Worm (Caenorhabditis elegans) whole organism, young adult: ENCODE data around the gene pfd-5.

Experiments
- C17E4.6 ChIP-seq: fragments of 200-800 bp; sonication (Bioruptor generic); IDR thresholded peaks from 2 replicates; pipeline ENCODE4 v1.3.6; 2022; ENCODE audit warnings: missing genetic modification reagents, missing genetic modification characterization, missing compliant biosample characterization
- D2030.7 ChIP-seq: fragments of 200-800 bp; sonication (Bioruptor generic); IDR thresholded peaks from 2 replicates; pipeline ENCODE4 v1.3.6; 2022; ENCODE audit warnings: missing genetic modification reagents, missing genetic modification characterization, missing compliant biosample characterization
- F23B12.7 ChIP-seq: sonication (generic microtip); optimal IDR thresholded peaks from 2 replicates; lab custom pipeline; 2017; ENCODE audit warnings: missing genetic modification characterization, mild to moderate bottlenecking, missing compliant biosample characterization, antibody characterized with exemption, moderate library complexity; ENCODE audit not compliant: insufficient read depth
- F49E8.2 ChIP-seq: sonication (generic microtip); optimal IDR thresholded peaks from 3 replicates; lab custom pipeline; 2017; ENCODE audit warnings: missing genetic modification characterization, mild to moderate bottlenecking, missing compliant biosample characterization, antibody characterized with exemption, moderate library complexity; ENCODE audit not compliant: insufficient read depth
- K11D2.4 ChIP-seq: fragments of 200-800 bp; sonication (Bioruptor generic); IDR thresholded peaks from 2 replicates; pipeline ENCODE4 v1.3.6; 2022; ENCODE audit warnings: missing genetic modification reagents, missing genetic modification characterization, missing compliant biosample characterization
- K12H6.12 ChIP-seq: fragments of 200-800 bp; sonication (Bioruptor generic); optimal IDR thresholded peaks from 2 replicates; lab custom pipeline; 2018; ENCODE audit warnings: mild to moderate bottlenecking, missing genetic modification characterization, missing compliant biosample characterization
- Y53G8AR.9 ChIP-seq: fragments of 200-800 bp; sonication (Bioruptor generic); conservative IDR thresholded peaks from 2 replicates; pipeline ENCODE4 v1.3.6; 2022; ENCODE audit warnings: missing genetic modification reagents, missing genetic modification characterization, missing compliant biosample characterization
- Y95B8A.8 ChIP-seq: fragments of 200-800 bp; sonication (Bioruptor generic); IDR thresholded peaks from 2 replicates; pipeline ENCODE4 v1.3.6; 2022; ENCODE audit warnings: missing genetic modification reagents, missing genetic modification characterization, missing compliant biosample characterization
- ZK185.1 ChIP-seq: sonication (generic microtip); optimal IDR thresholded peaks from 2 replicates; lab custom pipeline; 2016; ENCODE audit warnings: mild to moderate bottlenecking, missing genetic modification characterization, missing compliant biosample characterization; ENCODE audit not compliant: poor library complexity, severe bottlenecking
- akir-1 ChIP-seq: fragments of 200-800 bp; sonication (Bioruptor generic); optimal IDR thresholded peaks from 2 replicates; lab custom pipeline; 2018; ENCODE audit warnings: mild to moderate bottlenecking, missing genetic modification characterization, moderate library complexity, missing compliant biosample characterization
- ama-1 ChIP-seq, 3 experiments: fragments of 150-350 bp in 1 of 3; sonication (generic microtip) in 2 of 3; optimal IDR thresholded peaks; 2 replicates each; lab custom pipeline; 2014 to 2018; ENCODE audit warnings: missing biosample characterization in 2 of 3, missing genetic modification characterization in 2 of 3, missing genetic modification reagents in 2 of 3
- attf-5 ChIP-seq: fragments of 200-800 bp; sonication (Bioruptor generic); optimal IDR thresholded peaks from 2 replicates; lab custom pipeline; 2018; ENCODE audit warnings: mild to moderate bottlenecking, missing genetic modification characterization, missing compliant biosample characterization
- cebp-1 ChIP-seq, 2 experiments: fragments of 200-800 bp in 1 of 2; sonication (Bioruptor generic) in 1 of 2; sonication (generic microtip) in 1 of 2; IDR thresholded peaks in 1 of 2; optimal IDR thresholded peaks in 1 of 2; 2 replicates each; pipeline versions ENCODE4 v1.3.6 to Lab custom; 2017 to 2022; ENCODE audit warnings: missing compliant biosample characterization in 2 of 2, missing genetic modification characterization in 2 of 2, mild to moderate bottlenecking in 1 of 2, missing genetic modification reagents in 1 of 2, moderate library complexity in 1 of 2
- cebp-2 ChIP-seq: fragments of 200-800 bp; sonication (Bioruptor generic); IDR thresholded peaks from 2 replicates; pipeline ENCODE4 v1.3.6; 2022; ENCODE audit warnings: missing genetic modification characterization, missing compliant biosample characterization
- ceh-27 ChIP-seq: fragments of 200-800 bp; sonication (Bioruptor generic); optimal IDR thresholded peaks from 2 replicates; lab custom pipeline; 2018; ENCODE audit warnings: mild to moderate bottlenecking, missing genetic modification characterization, moderate library complexity, missing compliant biosample characterization
- ceh-79 ChIP-seq: sonication (generic microtip); optimal IDR thresholded peaks from 2 replicates; lab custom pipeline; 2017; ENCODE audit warnings: mild to moderate bottlenecking, missing genetic modification characterization, missing compliant biosample characterization
- ceh-91 ChIP-seq: fragments of 200-800 bp; sonication (Bioruptor generic); IDR thresholded peaks from 2 replicates; pipeline ENCODE4 v1.3.6; 2022; ENCODE audit warnings: missing genetic modification reagents, missing genetic modification characterization, missing compliant biosample characterization
- chd-7 ChIP-seq: sonication (generic microtip); optimal IDR thresholded peaks from 2 replicates; lab custom pipeline; 2016; ENCODE audit warnings: mild to moderate bottlenecking, missing genetic modification characterization, moderate library complexity, missing compliant biosample characterization
- dpl-1 ChIP-seq: fragments of 150-350 bp; optimal IDR thresholded peaks from 2 replicates; lab custom pipeline; 2014; ENCODE audit warnings: missing biosample characterization, missing genetic modification reagents, missing genetic modification characterization
- efl-1 ChIP-seq: fragments of 150-350 bp; optimal IDR thresholded peaks from 2 replicates; lab custom pipeline; 2014; ENCODE audit warnings: missing biosample characterization, missing genetic modification reagents, missing genetic modification characterization
- egrh-3 ChIP-seq: fragments of 200-800 bp; sonication (Bioruptor generic); IDR thresholded peaks from 2 replicates; pipeline ENCODE4 v1.3.6; 2022; ENCODE audit warnings: missing genetic modification reagents, missing genetic modification characterization, missing compliant biosample characterization
- lag-1 ChIP-seq: fragments of 200-800 bp; sonication (Bioruptor generic); IDR thresholded peaks from 2 replicates; pipeline ENCODE4 v1.3.6; 2022; ENCODE audit warnings: missing genetic modification reagents, missing genetic modification characterization, missing compliant biosample characterization
- let-607 ChIP-seq, 2 experiments: fragments of 200-800 bp in 1 of 2; sonication (Bioruptor generic) in 1 of 2; sonication (generic microtip) in 1 of 2; optimal IDR thresholded peaks; 2 replicates each; lab custom pipeline; 2016 to 2018; ENCODE audit warnings: mild to moderate bottlenecking in 2 of 2, missing compliant biosample characterization in 2 of 2, missing genetic modification characterization in 2 of 2, moderate library complexity in 2 of 2, missing genotype in 1 of 2
- lin-35 ChIP-seq, 3 experiments: fragments of 150-350 bp in 2 of 3; sonication (generic microtip) in 1 of 3; optimal IDR thresholded peaks; 2 replicates each; lab custom pipeline; 2014 to 2018; ENCODE audit warnings: missing biosample characterization in 3 of 3, missing genetic modification characterization in 3 of 3, missing genetic modification reagents in 3 of 3
- lin-40 ChIP-seq: sonication (generic microtip); optimal IDR thresholded peaks from 2 replicates; lab custom pipeline; 2016; ENCODE audit warnings: missing genetic modification characterization, mild to moderate bottlenecking, missing compliant biosample characterization, missing genotype, missing genetic modification reagents
- madf-8 ChIP-seq: fragments of 200-800 bp; sonication (Bioruptor generic); conservative IDR thresholded peaks from 2 replicates; pipeline ENCODE4 v1.3.6; 2022; ENCODE audit warnings: missing genetic modification reagents, missing genetic modification characterization, missing compliant biosample characterization
- pha-4 ChIP-seq: fragments of 150-350 bp; sonication (generic microtip); optimal IDR thresholded peaks from 2 replicates; lab custom pipeline; 2014; ENCODE audit warnings: missing biosample characterization, missing genetic modification reagents, missing genetic modification characterization
- somi-1 ChIP-seq: fragments of 200-800 bp; sonication (Bioruptor generic); optimal IDR thresholded peaks from 2 replicates; lab custom pipeline; 2018; ENCODE audit warnings: mild to moderate bottlenecking, missing genetic modification characterization, missing compliant biosample characterization
- tbp1 ChIP-seq: fragments of 200-800 bp; sonication (Bioruptor generic); optimal IDR thresholded peaks from 2 replicates; lab custom pipeline; 2018; ENCODE audit warnings: mild to moderate bottlenecking, missing genetic modification characterization, missing compliant biosample characterization
- unc-130 ChIP-seq: sonication (generic microtip); optimal IDR thresholded peaks from 2 replicates; lab custom pipeline; 2016; ENCODE audit warnings: missing genetic modification reagents, missing genetic modification characterization, missing compliant biosample characterization
- ztf-18 ChIP-seq: sonication (generic microtip); optimal IDR thresholded peaks from 2 replicates; lab custom pipeline; 2016; ENCODE audit warnings: missing genotype, mild to moderate bottlenecking, missing genetic modification characterization, missing compliant biosample characterization
- ztf-6 ChIP-seq: fragments of 200-800 bp; sonication (Bioruptor generic); IDR thresholded peaks from 2 replicates; pipeline ENCODE4 v1.3.6; 2022; ENCODE audit warnings: missing genetic modification reagents, missing genetic modification characterization, missing compliant biosample characterization

Gene pfd-5

DNA sequence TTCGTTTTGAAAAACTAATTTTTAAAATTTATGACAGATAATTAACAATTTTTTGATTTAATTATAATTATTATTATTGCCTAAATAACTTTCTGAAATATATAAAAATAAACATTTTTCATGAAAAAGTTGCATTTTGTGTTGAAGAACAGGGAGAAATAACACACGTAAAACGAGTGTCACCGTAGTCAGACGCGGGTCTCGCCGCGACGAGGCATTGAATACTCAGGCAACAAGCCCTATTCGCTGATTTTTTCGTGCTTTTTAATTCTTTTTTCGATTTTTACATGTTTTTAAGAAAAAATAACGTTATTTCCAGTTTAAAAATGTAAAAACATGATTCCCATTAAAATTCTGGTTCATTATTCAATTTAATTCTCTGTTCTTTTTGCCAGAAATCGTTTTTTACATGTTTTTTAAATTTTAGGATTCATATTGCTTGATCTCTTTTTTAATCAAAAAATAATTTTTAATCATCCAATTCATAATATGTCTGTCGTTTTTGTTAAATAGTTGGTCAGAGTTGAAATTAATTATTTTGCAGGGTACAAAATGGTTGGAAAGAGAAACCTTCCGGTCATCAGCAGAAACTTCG lies 9.3 kb upstream of the pfd-5 start, which contains the start of gene rpl-6 (continued):
- TF ChIP-seq F49E8.2 (tag; lab: Kevin White, UChicago) (peak; percentile 47), ceh-79 (tag; lab: Kevin White, UChicago) (no peak), ZK185.1 (tag; lab: Kevin White, UChicago) (peak; percentile 65), pha-4 (tag; lab: Kevin White, UChicago) (peak; percentile 80), Y53G8AR.9 (peak; percentile 84), egrh-3 (GFP tag; lab: Robert Waterston, UW) (no peak), C17E4.6 (no peak), ceh-91 (GFP tag; lab: Robert Waterston, UW) (peak; percentile 82), lin-35 (GFP tag; optimal IDR thresholded peaks at IDR 0.05; lab: Kevin White, UChicago) (peak in 1 of 3 experiments; percentile 86), akir-1 (no peak), madf-8 (GFP tag; lab: Robert Waterston, UW) (peak; percentile 54), K11D2.4 (GFP tag; lab: Robert Waterston, UW) (peak; percentile 65; the same call in 1 of the 2 replicates), chd-7 (tag; lab: Kevin White, UChicago) (no peak), lag-1 (no peak), tbp1 (GFP tag; lab: Kevin White, UChicago) (peak; percentile 57), K12H6.12 (tag; lab: Kevin White, UChicago) (peak; percentile 8), ama-1 (optimal IDR thresholded peaks at IDR 0.05; lab: Kevin White, UChicago) (peak; percentile 2), ama-1 (GFP tag; optimal IDR thresholded peaks at IDR 0.05; lab: Kevin White, UChicago) (peak in 1 of 2 experiments; percentile 29), cebp-1 (GFP tag; IDR thresholded peaks at IDR 0.05; lab: Robert Waterston, UW) (no peak), cebp-1 (tag; optimal IDR thresholded peaks at IDR 0.05; lab: Kevin White, UChicago) (peak; percentile 72), dpl-1 (GFP tag; lab: Kevin White, UChicago) (peak; percentile 35), let-607 (tag; optimal IDR thresholded peaks at IDR 0.05; lab: Kevin White, UChicago) (peak in 1 of 2 experiments; percentile 42), attf-5 (peak; percentile 64), ztf-18 (peak; percentile 47), D2030.7 (0 out of 2 replicates have a peak, but pooled peaks have one; percentile 44), F23B12.7 (peak; percentile 79), Y95B8A.8 (GFP tag; lab: Robert Waterston, UW) (0 out of 2 replicates have a peak, but pooled peaks have one; percentile 19), unc-130 (no peak), ztf-6 (GFP tag; lab: Robert Waterston, UW) (no peak), cebp-2 (GFP tag; lab: Robert Waterston, UW) (no peak), ceh-27 (GFP tag; lab: Kevin White, UChicago) (peak; percentile 82)
- TF ChIP-seq, all 124 proteins: peak for 47

DNA sequence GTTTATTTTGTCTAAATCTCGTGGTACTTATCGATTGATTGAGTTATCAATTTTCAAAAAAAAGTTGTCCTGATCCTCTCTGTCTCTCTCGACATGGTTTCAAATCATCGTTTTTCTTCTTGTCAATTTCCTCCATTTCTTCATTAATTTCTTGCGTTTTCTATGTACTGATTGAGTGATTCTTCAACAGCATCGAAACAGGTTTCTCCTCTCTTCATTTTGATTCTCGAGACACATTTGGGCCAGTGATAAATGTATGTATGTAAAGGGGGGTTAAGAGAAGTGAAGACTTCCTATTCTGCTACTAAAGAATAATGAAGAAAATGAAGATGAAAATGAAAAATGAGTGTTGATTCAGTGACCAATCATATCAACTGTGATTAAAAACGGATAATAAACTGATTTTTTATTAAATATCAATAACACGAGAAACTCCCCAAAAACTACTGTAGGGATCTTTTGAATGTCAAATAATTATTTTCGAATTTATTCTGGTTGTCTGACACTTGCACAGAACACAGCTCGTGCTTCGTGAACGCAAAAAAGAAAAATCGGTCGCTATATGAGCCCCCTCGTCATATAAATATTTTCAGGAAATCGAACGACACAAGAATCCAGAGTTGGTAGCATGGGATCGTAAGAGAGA lies 4.6 kb upstream of the pfd-5 start:
- TF ChIP-seq efl-1 (GFP tag; lab: Kevin White, UChicago) (no peak), lin-40 (tag; lab: Kevin White, UChicago) (peak; percentile 20), somi-1 (peak; percentile 26)
